Fruit fly (Drosophila melanogaster): ENCODE measurements around the gene CG13358.
A peak's percentile ranks its signal among the peaks of the same experiment; 100 is the strongest.

The CG13358 gene

dm6 chrX:771431-772064 is 33.2 kb downstream of the CG13358 start (continued):
- no peak for TF ChIP-seq CG15479 (GFP tag; optimal IDR thresholded peaks at IDR 0.05)
- peak; percentile 31 for TF ChIP-seq CG30403 (GFP tag; optimal IDR thresholded peaks at IDR 0.05)
- TF ChIP-seq nmo (GFP tag; optimal IDR thresholded peaks at IDR 0.05) = peak; percentile 38
- TF ChIP-seq Fer2 (tag; optimal IDR thresholded peaks at IDR 0.05) = no peak
- no peak for TF ChIP-seq tio (GFP tag; optimal IDR thresholded peaks at IDR 0.05)
- peak; percentile 35 for TF ChIP-seq pum (GFP tag; optimal IDR thresholded peaks at IDR 0.05)
- TF ChIP-seq gcm (GFP tag; optimal IDR thresholded peaks at IDR 0.05) = peak; percentile 35
- TF ChIP-seq jing (GFP tag; optimal IDR thresholded peaks at IDR 0.05) = peak; percentile 3
- no peak for TF ChIP-seq Trl (optimal IDR thresholded peaks at IDR 0.05)
- TF ChIP-seq Trl (GFP tag; optimal IDR thresholded peaks at IDR 0.05) = peak; percentile 23
- TF ChIP-seq tll (GFP tag; optimal IDR thresholded peaks at IDR 0.05) = no peak
- peak; percentile 56 for TF ChIP-seq phol (tag; optimal IDR thresholded peaks at IDR 0.05)
- peak; percentile 5 for TF ChIP-seq CG2875 (GFP tag; optimal IDR thresholded peaks at IDR 0.05)
- TF ChIP-seq MTF-1 (GFP tag; optimal IDR thresholded peaks at IDR 0.05; ENCODE audit: borderline replicate concordance) = no peak
- peak; percentile 43 for TF ChIP-seq sqz (GFP tag; optimal IDR thresholded peaks at IDR 0.05)
- peak; percentile 24 for TF ChIP-seq Hsf (GFP tag; optimal IDR thresholded peaks at IDR 0.05)
- TF ChIP-seq CG9609 (GFP tag; optimal IDR thresholded peaks at IDR 0.05) = no peak
- peak; percentile 42 for TF ChIP-seq Camta (GFP tag; optimal IDR thresholded peaks at IDR 0.05)
- TF ChIP-seq Xbp1 (GFP tag; optimal IDR thresholded peaks at IDR 0.05) = peak; percentile 52
- TF ChIP-seq CG17829 (tag; optimal IDR thresholded peaks at IDR 0.05) = peak; percentile 1
- peak; percentile 19 for TF ChIP-seq CG12219 (GFP tag; optimal IDR thresholded peaks at IDR 0.05)
- TF ChIP-seq CG14050 (GFP tag; IDR thresholded peaks at IDR 0.05) = 0 out of 3 replicates have a peak, but pooled peaks have one; percentile 35
- TF ChIP-seq lola (GFP tag; optimal IDR thresholded peaks at IDR 0.05) = peak in 1 of 3 experiments; percentile 51
- peak; percentile 15 for TF ChIP-seq Spps (tag; optimal IDR thresholded peaks at IDR 0.05)
- peak; percentile 7 for TF ChIP-seq Atf-2 (GFP tag; optimal IDR thresholded peaks at IDR 0.05)
- 0 out of 2 replicates have a peak, but pooled peaks have one; percentile 22 for TF ChIP-seq CG32767 (GFP tag; IDR thresholded peaks at IDR 0.05)
- no peak for TF ChIP-seq CG3847 (GFP tag; IDR thresholded peaks at IDR 0.05)
- TF ChIP-seq CG6854 (GFP tag; optimal IDR thresholded peaks at IDR 0.05) = no peak
- TF ChIP-seq PHDP (tag; optimal IDR thresholded peaks at IDR 0.05) = no peak
- TF ChIP-seq CG32532 (GFP tag; IDR thresholded peaks at IDR 0.05) = no peak
- peak; percentile 2 for TF ChIP-seq CG17802 (tag; optimal IDR thresholded peaks at IDR 0.05)
- no peak for TF ChIP-seq Myb (GFP tag; optimal IDR thresholded peaks at IDR 0.05)
- peak; percentile 30 for TF ChIP-seq Antp (GFP tag; optimal IDR thresholded peaks at IDR 0.05)
- peak; percentile 31 for TF ChIP-seq CG9727 (GFP tag; optimal IDR thresholded peaks at IDR 0.05)
- peak; percentile 18 for TF ChIP-seq Jarid2 (GFP tag; optimal IDR thresholded peaks at IDR 0.05)
- TF ChIP-seq ATbp (GFP tag; optimal IDR thresholded peaks at IDR 0.05) = peak; percentile 53
- TF ChIP-seq Optix (GFP tag; IDR thresholded peaks at IDR 0.05) = no peak
- 0 out of 3 replicates have a peak, but pooled peaks have one; percentile 14 for TF ChIP-seq CG11093 (GFP tag; IDR thresholded peaks at IDR 0.05)
- TF ChIP-seq fd102C (GFP tag; optimal IDR thresholded peaks at IDR 0.05) = no peak
- TF ChIP-seq CG4820 (GFP tag; optimal IDR thresholded peaks at IDR 0.05) = peak; percentile 45
- peak; percentile 14; the same call in 1 of the 3 replicates for TF ChIP-seq CG34422 (GFP tag; IDR thresholded peaks at IDR 0.05)
- peak; percentile 68 for TF ChIP-seq Ets65A (GFP tag)
- TF ChIP-seq ttk (GFP tag; IDR thresholded peaks at IDR 0.05) = 0 out of 2 replicates have a peak, but pooled peaks have one; percentile 23
- TF ChIP-seq chif (GFP tag; optimal IDR thresholded peaks at IDR 0.05) = peak; percentile 1 to 58
- TF ChIP-seq Med (GFP tag) = peak; percentile 83
- no peak for TF ChIP-seq Asciz (GFP tag; optimal IDR thresholded peaks at IDR 0.05)
- TF ChIP-seq ems (GFP tag; optimal IDR thresholded peaks at IDR 0.05) = peak; percentile 28
- TF ChIP-seq Xrp1 (GFP tag; IDR thresholded peaks at IDR 0.05) = peak; percentile 72; the same call in 1 of the 2 replicates
- peak; percentile 52 for TF ChIP-seq CG2712 (tag; optimal IDR thresholded peaks at IDR 0.05)

All from whole organism, embryonic.